Worm (Caenorhabditis elegans) whole organism, midembryonic: ENCODE data around the gene R02F2.7.

Experiments used
- T22C8.4 ChIP-seq: fragments of 200-800 bp; sonication (Bioruptor generic); IDR thresholded peaks from 2 replicates; pipeline ENCODE4 v1.3.6; 2022; ENCODE audit warnings: missing genetic modification characterization, missing compliant biosample characterization
- cog-1 ChIP-seq: sonication (generic microtip); optimal IDR thresholded peaks from 2 replicates; lab custom pipeline; 2016; ENCODE audit warnings: missing genetic modification characterization, missing compliant biosample characterization
- flt-1 ChIP-seq: fragments of 200-800 bp; sonication (Bioruptor generic); IDR thresholded peaks from 2 replicates; pipeline ENCODE4 v1.3.6; 2022; ENCODE audit warnings: missing genetic modification characterization, missing compliant biosample characterization
- klf-2 ChIP-seq: fragments of 200-800 bp; sonication (Bioruptor generic); conservative IDR thresholded peaks from 2 replicates; pipeline ENCODE4 v1.3.6; 2022; ENCODE audit warnings: missing genetic modification reagents, missing genetic modification characterization, missing compliant biosample characterization
- med-1 ChIP-seq: sonication (generic microtip); optimal IDR thresholded peaks from 2 replicates; lab custom pipeline; 2017; ENCODE audit warnings: missing genetic modification characterization, mild to moderate bottlenecking, missing compliant biosample characterization, antibody characterized with exemption, missing genetic modification reagents; ENCODE audit not compliant: insufficient read depth
- ref-1 ChIP-seq: fragments of 200-800 bp; sonication (Bioruptor generic); conservative IDR thresholded peaks from 2 replicates; pipeline ENCODE4 v1.3.6; 2022; ENCODE audit warnings: missing genetic modification reagents, missing genetic modification characterization, missing compliant biosample characterization
- tab-1 ChIP-seq: fragments of 200-800 bp; sonication (Bioruptor generic); IDR thresholded peaks from 2 replicates; pipeline ENCODE4 v1.3.6; 2022; ENCODE audit warnings: missing genetic modification characterization, missing compliant biosample characterization
- ztf-23 ChIP-seq: fragments of 200-800 bp; sonication (Bioruptor generic); IDR thresholded peaks from 2 replicates; pipeline ENCODE4 v1.3.6; 2022; ENCODE audit warnings: missing genetic modification reagents, missing genetic modification characterization, missing compliant biosample characterization
- ztf-29 ChIP-seq: fragments of 200-800 bp; sonication (Bioruptor generic); IDR thresholded peaks from 2 replicates; pipeline ENCODE4 v1.3.6; 2022; ENCODE audit warnings: missing genetic modification reagents, missing genetic modification characterization, missing compliant biosample characterization

R02F2.7 gene

DNA sequence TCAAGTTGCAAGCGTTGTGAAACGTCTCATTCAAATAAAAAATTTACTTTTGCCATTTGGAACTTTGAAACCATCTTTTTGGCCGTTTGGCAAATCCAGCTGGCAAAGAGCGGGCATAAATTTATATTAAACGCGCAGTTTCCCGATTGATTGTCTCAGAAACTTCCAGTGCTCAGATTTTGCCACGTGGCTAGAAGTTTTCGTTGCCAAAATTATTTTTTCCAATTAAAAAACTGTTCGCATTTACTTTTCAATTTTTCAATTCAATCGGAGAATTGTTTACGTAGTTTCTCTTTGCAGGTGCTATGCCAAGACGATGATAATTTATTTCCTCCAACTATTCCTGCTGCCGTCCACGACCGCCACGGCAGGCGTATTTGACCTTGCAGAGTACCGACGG lies 30.3 kb downstream of the R02F2.7 start, which contains the start of gene F48E8.4:
F48E8.4 (plus strand) TSS at position 301 of the 400 bp plus-strand sequence.
- no peak for TF ChIP-seq ref-1 (GFP tag; lab: Robert Waterston, UW)
- no peak for TF ChIP-seq ztf-23 (GFP tag; lab: Robert Waterston, UW)
- no peak for TF ChIP-seq klf-2 (GFP tag; lab: Robert Waterston, UW)
- TF ChIP-seq flt-1, result no peak
- TF ChIP-seq T22C8.4, result no peak
- TF ChIP-seq ztf-29, result no peak
- TF ChIP-seq med-1 (GFP tag; lab: Kevin White, UChicago), result no peak
- no peak for TF ChIP-seq tab-1 (GFP tag; lab: Robert Waterston, UW)
- TF ChIP-seq cog-1 (tag; lab: Kevin White, UChicago), result no peak

DNA sequence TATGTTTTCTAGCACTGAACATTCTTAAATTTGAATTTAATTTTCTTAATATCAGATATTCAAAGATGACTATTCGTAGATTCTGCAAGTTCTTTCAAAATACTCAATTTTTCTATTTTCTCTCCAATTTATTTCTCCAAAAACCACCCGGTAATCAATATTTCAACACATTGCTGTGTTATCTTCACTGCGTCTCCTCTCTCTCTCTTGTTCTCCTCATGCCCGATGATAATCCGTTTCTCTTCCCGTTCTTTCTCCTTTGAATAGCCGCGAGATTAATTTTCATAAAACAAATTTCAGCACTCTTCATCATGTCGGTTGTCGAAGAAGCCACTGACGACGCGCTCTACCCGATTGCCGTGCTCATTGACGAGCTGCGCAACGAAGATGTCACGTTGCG lies 33.1 kb downstream of the R02F2.7 start, which contains the start of gene paa-1:
paa-1 (plus strand) TSS at position 301 of the 400 bp plus-strand sequence.
- TF ChIP-seq tab-1 (GFP tag; lab: Robert Waterston, UW) (no peak), T22C8.4 (no peak), cog-1 (tag; lab: Kevin White, UChicago) (no peak), ztf-29 (no peak), flt-1 (no peak), klf-2 (GFP tag; lab: Robert Waterston, UW) (no peak)

DNA sequence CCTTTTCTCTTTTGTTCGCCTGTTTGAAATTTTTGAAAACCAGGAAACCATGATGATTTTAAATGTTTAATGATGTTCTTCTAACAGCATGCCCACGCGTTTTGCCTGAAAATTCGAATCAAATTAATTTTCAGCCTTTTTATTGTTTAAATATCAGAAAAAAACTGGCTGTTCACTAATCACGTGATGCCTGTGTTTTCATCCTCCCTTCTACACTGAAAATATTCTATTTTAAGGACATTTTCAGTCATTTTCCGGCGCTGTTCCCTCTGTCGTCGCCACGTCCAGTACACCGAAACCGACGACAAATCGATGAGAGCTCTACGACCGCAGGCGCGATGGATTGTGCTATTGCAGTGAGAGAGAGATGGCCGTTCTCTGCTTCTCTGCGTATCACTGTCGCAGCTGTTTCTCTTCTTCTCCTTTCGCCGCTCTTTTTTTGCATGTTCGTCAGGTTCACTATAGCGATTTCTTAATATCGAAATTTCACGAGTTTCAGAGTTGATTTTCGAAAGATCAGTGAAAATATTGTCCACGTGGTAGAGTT lies 33.7 kb downstream of the R02F2.7 start, which contains the start of gene F48E8.8:
F48E8.8 (minus strand) TSS at position 51 of the 547 bp plus-strand sequence.
- peak; percentile 56 for TF ChIP-seq T22C8.4
- no peak for TF ChIP-seq tab-1 (GFP tag; lab: Robert Waterston, UW)
- no peak for TF ChIP-seq ztf-29
- TF ChIP-seq ref-1 (GFP tag; lab: Robert Waterston, UW), result no peak
- TF ChIP-seq cog-1 (tag; lab: Kevin White, UChicago), result no peak

DNA sequence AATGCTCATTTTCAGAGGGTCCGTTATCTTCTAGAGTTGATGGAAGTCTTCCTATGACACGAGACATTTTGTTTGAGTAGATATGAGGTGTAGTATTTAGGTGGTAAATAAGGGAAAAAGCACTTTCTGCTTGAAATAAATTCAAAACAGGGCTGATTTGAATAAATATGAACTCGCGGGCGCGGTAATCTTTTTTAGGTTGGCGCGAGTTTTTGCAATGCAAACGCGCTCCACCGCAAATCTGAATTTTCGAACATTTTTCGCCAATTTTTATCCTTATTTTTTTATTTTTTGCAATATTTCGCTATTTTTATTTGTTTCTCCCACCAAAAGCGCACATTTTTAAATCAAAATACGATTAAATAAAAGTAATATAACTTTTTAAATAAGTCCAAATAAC lies 35.4 kb downstream of the R02F2.7 start, which contains the start of gene skpt-1:
skpt-1 (minus strand) TSS at position 219 of the 400 bp plus-strand sequence.
- no peak for TF ChIP-seq med-1 (GFP tag; lab: Kevin White, UChicago)
- no peak for TF ChIP-seq ref-1 (GFP tag; lab: Robert Waterston, UW)
- TF ChIP-seq ztf-29, result no peak
- TF ChIP-seq flt-1, result no peak
- no peak for TF ChIP-seq cog-1 (tag; lab: Kevin White, UChicago)
- TF ChIP-seq ztf-23 (GFP tag; lab: Robert Waterston, UW), result no peak
- TF ChIP-seq T22C8.4, result no peak

DNA sequence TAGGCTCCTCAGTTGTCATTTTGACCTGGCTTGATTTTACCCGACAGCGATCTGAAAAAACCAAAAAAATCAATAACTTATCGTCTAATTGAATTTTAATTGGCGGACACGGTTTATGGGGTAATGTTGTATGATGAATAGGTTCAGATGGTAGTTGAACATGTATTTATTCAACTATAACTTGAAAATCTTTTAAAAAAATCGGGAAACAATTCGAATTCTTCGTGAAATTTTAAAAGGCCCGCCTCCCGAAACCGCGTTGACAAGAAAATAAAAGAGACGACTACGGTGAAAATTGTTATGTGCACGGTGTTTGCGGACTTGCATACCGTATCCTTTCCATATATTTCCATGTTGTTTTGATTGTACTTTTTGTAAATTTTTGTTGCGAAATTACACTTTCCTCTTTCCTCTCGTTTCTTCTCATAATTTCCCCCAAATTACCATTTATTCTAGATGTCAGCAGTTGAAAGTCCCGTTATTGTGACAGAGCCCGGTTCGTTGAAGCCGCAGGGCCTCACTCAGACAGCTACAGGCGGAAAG lies 40.8 kb downstream of the R02F2.7 start, which contains the start of the genes T24G10.2 and disl-2:
T24G10.2 (minus strand) TSS at position 51 of the 543 bp plus-strand sequence.
disl-2 (plus strand) TSS at position 457 of the 543 bp plus-strand sequence.
- no peak for TF ChIP-seq flt-1
- TF ChIP-seq T22C8.4, result peak; percentile 37; the same call in 1 of the 2 replicates
- TF ChIP-seq cog-1 (tag; lab: Kevin White, UChicago), result peak; percentile 38
- no peak for TF ChIP-seq ztf-23 (GFP tag; lab: Robert Waterston, UW)

ce11 chrIII:5440540-5440939 lies 43.0 kb downstream of the R02F2.7 start, which contains the start of gene W03A5.6:
W03A5.6 (minus strand) TSS chrIII:5440640.
- no peak for TF ChIP-seq ref-1 (GFP tag; lab: Robert Waterston, UW)
- TF ChIP-seq tab-1 (GFP tag; lab: Robert Waterston, UW), result no peak
- no peak for TF ChIP-seq ztf-23 (GFP tag; lab: Robert Waterston, UW)
- TF ChIP-seq T22C8.4, result no peak

DNA sequence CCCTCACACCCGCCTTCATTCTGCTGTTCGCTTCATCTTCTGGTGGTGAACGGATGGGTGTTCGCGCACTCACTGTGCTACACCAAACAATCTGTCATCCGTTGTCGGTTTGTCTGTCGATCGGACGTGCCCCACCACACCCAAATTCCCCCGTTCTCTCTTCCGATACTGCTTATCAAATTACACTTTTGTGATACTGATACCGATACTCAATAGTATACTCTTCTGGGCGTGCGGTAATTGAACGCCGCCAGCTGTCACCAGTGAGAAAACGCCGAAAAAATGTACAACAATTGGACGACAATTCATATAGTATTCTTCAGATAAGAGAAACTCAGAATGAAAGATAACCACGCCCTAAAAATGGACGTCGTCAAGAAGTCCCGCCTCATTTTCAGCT lies 45.5 kb downstream of the R02F2.7 start:
- TF ChIP-seq T22C8.4, result no peak
- TF ChIP-seq ztf-23 (GFP tag; lab: Robert Waterston, UW), result no peak
- TF ChIP-seq tab-1 (GFP tag; lab: Robert Waterston, UW), result no peak
- no peak for TF ChIP-seq klf-2 (GFP tag; lab: Robert Waterston, UW)

DNA sequence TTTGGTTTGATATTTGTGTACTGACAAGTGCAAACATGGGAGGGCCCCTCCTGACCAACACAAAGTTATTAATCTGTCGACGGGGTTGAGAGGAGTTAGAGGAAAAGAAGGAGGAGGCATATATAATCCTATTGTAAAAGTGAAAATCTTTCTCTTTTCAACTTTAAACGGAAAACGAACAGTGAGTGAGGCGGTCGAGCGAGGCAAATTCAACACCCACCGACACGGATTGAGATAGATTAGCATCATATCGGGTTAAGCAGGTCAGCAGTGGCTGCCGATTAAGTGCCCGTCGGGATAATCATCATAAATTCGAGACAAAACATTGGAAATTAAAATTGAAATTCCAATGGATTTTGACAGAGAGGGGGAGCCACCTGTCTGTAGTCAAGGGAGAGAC lies 47.3 kb downstream of the R02F2.7 start:
- TF ChIP-seq flt-1, result no peak
